Worm (Caenorhabditis elegans): ENCODE data around the gene ndg-4.

Gene ndg-4

DNA sequence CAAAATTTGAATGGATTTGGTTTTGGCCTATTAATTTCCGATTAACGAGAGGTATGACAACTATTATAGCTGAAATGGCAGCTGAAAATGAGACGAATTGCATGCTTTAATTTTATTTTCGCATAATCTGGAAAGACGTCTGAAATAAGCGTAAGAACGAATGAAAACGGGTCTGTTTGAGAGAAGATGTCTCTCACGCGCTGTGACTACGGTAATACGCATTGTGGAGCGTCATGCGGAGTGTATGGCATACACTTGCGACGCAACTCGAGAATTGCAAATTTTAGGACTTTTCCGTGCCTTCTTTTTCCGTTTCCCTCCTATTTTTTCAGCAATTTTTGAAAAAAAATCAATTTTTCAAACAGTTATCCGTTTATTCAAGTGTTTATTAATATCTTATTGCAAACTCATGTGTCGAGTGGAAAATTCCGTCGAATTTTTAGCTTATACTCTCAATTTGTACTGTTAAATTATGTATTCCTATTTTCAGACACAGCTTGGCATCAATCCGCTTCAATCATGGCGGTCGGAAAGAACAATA, 8.3 kb upstream of the ndg-4 start, which contains the start of gene rps-1 (continued):
- TF ChIP-seq tbx-7 (tag; optimal IDR thresholded peaks at IDR 0.05) (peak; percentile 12), mec-3 (tag; optimal IDR thresholded peaks at IDR 0.05; ENCODE audit: borderline replicate concordance) (no peak), K02D7.2 (tag; optimal IDR thresholded peaks at IDR 0.05) (peak; percentile 14), dve-1 (tag; optimal IDR thresholded peaks at IDR 0.05) (peak; percentile 78), ceh-6 (GFP tag; optimal IDR thresholded peaks at IDR 0.05) (no peak), rnt-1 (tag; optimal IDR thresholded peaks at IDR 0.05) (peak; percentile 93), nfya-1 (tag; optimal IDR thresholded peaks at IDR 0.05) (peak; percentile 99), pag-3 (tag; optimal IDR thresholded peaks at IDR 0.05; ENCODE audit: borderline replicate concordance) (no peak), unc-3 (GFP tag; conservative IDR thresholded peaks at IDR 0.05) (peak; percentile 62; the same call in 1 of the 2 replicates), unc-3 (tag; optimal IDR thresholded peaks at IDR 0.05) (peak; percentile 50), gmeb-2 (tag; optimal IDR thresholded peaks at IDR 0.05) (peak; percentile 58), sox-4 (tag; optimal IDR thresholded peaks at IDR 0.05) (peak; percentile 57), K09A11.1 (tag; optimal IDR thresholded peaks at IDR 0.05; ENCODE audit: insufficient read depth) (peak; percentile 79), hlh-6 (tag; optimal IDR thresholded peaks at IDR 0.05) (no peak), madf-2 (tag; optimal IDR thresholded peaks at IDR 0.05) (peak; percentile 78), lim-6 (tag; optimal IDR thresholded peaks at IDR 0.05) (peak; percentile 43)

- TF ChIP-seq unc-3 (GFP tag; conservative IDR thresholded peaks at IDR 0.05) (no peak), unc-3 (tag; optimal IDR thresholded peaks at IDR 0.05) (no peak), npax-4 (tag; optimal IDR thresholded peaks at IDR 0.05) (no peak)
Observed at ce11 chrIII:4474908-4475307, 7.7 kb upstream of the ndg-4 start, which contains the start of gene ifet-1. Gene ifet-1 (minus strand): TSS chrIII:4475150.

- TF ChIP-seq sox-4 (tag; optimal IDR thresholded peaks at IDR 0.05) (peak; percentile 85), nfya-1 (tag; optimal IDR thresholded peaks at IDR 0.05) (peak; percentile 41), ama-1 (optimal IDR thresholded peaks at IDR 0.05) (no peak), unc-42 (tag; optimal IDR thresholded peaks at IDR 0.05) (peak; percentile 45), elt-2 (tag; optimal IDR thresholded peaks at IDR 0.05) (peak; percentile 93), pat-9 (tag; optimal IDR thresholded peaks at IDR 0.05) (peak; percentile 87), hlh-8 (tag; optimal IDR thresholded peaks at IDR 0.05) (peak; percentile 72), hlh-30 (tag; optimal IDR thresholded peaks at IDR 0.05; ENCODE audit: insufficient read depth) (peak; percentile 49), K09A11.1 (tag; optimal IDR thresholded peaks at IDR 0.05; ENCODE audit: insufficient read depth) (peak; percentile 73), sdc-2 (tag; optimal IDR thresholded peaks at IDR 0.05) (peak; percentile 78), dmd-4 (tag; optimal IDR thresholded peaks at IDR 0.05; ENCODE audit: borderline replicate concordance) (peak; percentile 65), ets-4 (tag; optimal IDR thresholded peaks at IDR 0.05) (peak; percentile 15), ahr-1 (tag; optimal IDR thresholded peaks at IDR 0.05) (peak; percentile 62), fkh-10 (GFP tag; optimal IDR thresholded peaks at IDR 0.05) (no peak), rnt-1 (tag; optimal IDR thresholded peaks at IDR 0.05) (peak; percentile 61), ceh-19 (GFP tag; optimal IDR thresholded peaks at IDR 0.05) (peak; percentile 89), Y22D7AL.16 (tag; optimal IDR thresholded peaks at IDR 0.05) (peak; percentile 80), eyg-1 (tag; optimal IDR thresholded peaks at IDR 0.05) (peak; percentile 89), fax-1 (tag; optimal IDR thresholded peaks at IDR 0.05) (peak; percentile 69), ceh-2 (tag; optimal IDR thresholded peaks at IDR 0.05) (peak; percentile 77), ceh-45 (GFP tag; IDR thresholded peaks at IDR 0.05) (peak; percentile 85), C08G9.2 (tag; optimal IDR thresholded peaks at IDR 0.05) (peak; percentile 67), F13H6.1 (tag; optimal IDR thresholded peaks at IDR 0.05) (peak; percentile 73), tbx-2 (tag; optimal IDR thresholded peaks at IDR 0.05) (peak; percentile 91), che-1 (tag; optimal IDR thresholded peaks at IDR 0.05) (peak; percentile 87), hlh-15 (tag; optimal IDR thresholded peaks at IDR 0.05) (peak; percentile 69), elt-4 (tag; optimal IDR thresholded peaks at IDR 0.05) (no peak), ceh-34 (tag; optimal IDR thresholded peaks at IDR 0.05) (peak; percentile 85), ceh-9 (tag; optimal IDR thresholded peaks at IDR 0.05) (peak; percentile 53), ceh-22 (tag; optimal IDR thresholded peaks at IDR 0.05) (peak; percentile 42), gmeb-2 (tag; optimal IDR thresholded peaks at IDR 0.05) (peak; percentile 85), lim-6 (tag; optimal IDR thresholded peaks at IDR 0.05) (peak; percentile 21), unc-55 (GFP tag; optimal IDR thresholded peaks at IDR 0.05) (no peak), pha-2 (tag; optimal IDR thresholded peaks at IDR 0.05) (peak; percentile 84), nhr-11 (tag; optimal IDR thresholded peaks at IDR 0.05) (no peak), K02D7.2 (tag; optimal IDR thresholded peaks at IDR 0.05) (peak; percentile 66), npax-4 (tag; optimal IDR thresholded peaks at IDR 0.05) (peak; percentile 86), ceh-18 (tag; optimal IDR thresholded peaks at IDR 0.05) (peak; percentile 58)
Observed at ce11 chrIII:4470793-4471192, 3.6 kb upstream of the ndg-4 start.
